Worm (Caenorhabditis elegans) whole organism, early embryonic: ENCODE measurements around the gene gldi-1.

Source experiments
- pes-1 ChIP-seq: fragments of 200-800 bp; sonication (Bioruptor generic); IDR thresholded peaks from 2 replicates; pipeline ENCODE4 v1.3.6; 2022; ENCODE audit warnings: missing genetic modification reagents, missing genetic modification characterization, missing compliant biosample characterization
- tbx-37 ChIP-seq: fragments of 200-800 bp; sonication (Bioruptor generic); conservative IDR thresholded peaks from 2 replicates; pipeline ENCODE4 v1.3.6; 2022; ENCODE audit warnings: missing genetic modification reagents, missing genetic modification characterization, missing compliant biosample characterization
- tra-4 ChIP-seq: sonication (generic microtip); optimal IDR thresholded peaks from 2 replicates; lab custom pipeline; 2017; ENCODE audit warnings: missing genetic modification characterization, missing compliant biosample characterization

- TF ChIP-seq pes-1 (GFP tag; lab: Robert Waterston, UW) (no peak), tbx-37 (GFP tag; lab: Robert Waterston, UW) (no peak), tra-4 (tag; lab: Kevin White, UChicago) (no peak)
These were observed 27.8 kb downstream of the gldi-1 start for ce11 chrII:456371-456770.
